Worm (Caenorhabditis elegans): ENCODE data around the gene arrd-13.

ce11 chrII:13715333-13715732, 42.9 kb upstream of the arrd-13 start:
- TF ChIP-seq elt-3 (tag; optimal IDR thresholded peaks at IDR 0.05) = no peak
- TF ChIP-seq mab-5 (tag; optimal IDR thresholded peaks at IDR 0.05) = no peak
- TF ChIP-seq unc-39 (tag; optimal IDR thresholded peaks at IDR 0.05) = no peak
- no peak for TF ChIP-seq nhr-28 (tag; optimal IDR thresholded peaks at IDR 0.05)
- TF ChIP-seq ces-1 (GFP tag; optimal IDR thresholded peaks at IDR 0.05) = no peak
- TF ChIP-seq lin-13 (tag; optimal IDR thresholded peaks at IDR 0.05) = no peak
- TF ChIP-seq blmp-1 (tag; optimal IDR thresholded peaks at IDR 0.05) = no peak
- TF ChIP-seq cnd-1 (tag; optimal IDR thresholded peaks at IDR 0.05) = no peak
- no peak for TF ChIP-seq unc-62 (GFP tag; optimal IDR thresholded peaks at IDR 0.05)
- TF ChIP-seq nhr-237 (tag; optimal IDR thresholded peaks at IDR 0.05) = no peak
- no peak for TF ChIP-seq tbx-8 (GFP tag; optimal IDR thresholded peaks at IDR 0.05)
- TF ChIP-seq nhr-76 (tag; optimal IDR thresholded peaks at IDR 0.05) = no peak
- no peak for TF ChIP-seq snpc-4 (tag; optimal IDR thresholded peaks at IDR 0.05)
- TF ChIP-seq mep-1 (tag; optimal IDR thresholded peaks at IDR 0.05) = no peak

All from whole organism, mixed stage, embryonic.